Fruit fly (Drosophila melanogaster): Measurements from ENCODE around the gene CrebA.

The CrebA gene

DNA sequence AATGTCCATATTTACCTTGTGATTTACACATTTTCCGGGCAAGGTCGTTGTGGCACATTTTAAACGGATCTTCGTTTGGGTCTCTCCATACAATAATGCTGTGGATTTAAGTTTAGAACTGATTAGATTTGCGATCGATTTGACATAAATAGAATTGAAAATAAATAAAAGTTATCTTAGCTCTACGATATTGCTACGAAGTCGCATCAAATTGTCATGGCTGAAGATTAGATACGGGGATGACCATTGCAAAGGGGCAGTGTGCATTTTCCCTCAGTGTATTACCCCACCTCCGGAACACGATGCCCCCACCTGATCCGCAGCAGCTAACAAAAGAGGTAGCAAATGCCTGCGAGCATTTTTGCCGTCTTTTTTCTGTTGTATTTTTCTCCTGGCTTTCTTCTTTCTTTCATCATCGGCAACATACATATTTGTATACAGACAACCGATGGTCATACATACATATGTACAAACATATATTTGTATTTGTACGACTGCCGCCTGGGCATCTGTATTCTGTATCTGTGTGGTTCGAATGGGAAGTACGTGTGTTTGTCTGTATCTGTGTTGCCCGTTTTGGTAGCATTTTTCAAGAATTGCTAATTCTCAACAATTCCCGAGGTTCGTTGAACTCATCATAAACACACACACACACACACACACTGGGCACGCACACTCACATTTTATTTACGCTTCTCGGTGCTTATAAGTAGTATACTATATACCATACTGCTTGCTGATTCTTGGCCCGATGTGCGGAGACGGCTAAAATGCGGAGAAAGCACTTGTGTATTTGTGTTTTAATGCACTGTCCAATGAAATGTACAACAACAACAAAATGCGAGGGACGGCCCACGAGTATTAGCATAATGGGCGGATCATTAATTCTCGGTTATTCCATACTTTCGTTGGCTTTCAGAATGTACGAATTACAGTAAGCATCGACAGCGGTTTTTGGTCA, 9.5 kb downstream of the CrebA start (continued):
- TF ChIP-seq CG7271 (tag; optimal IDR thresholded peaks at IDR 0.05) (no peak), lmd (GFP tag; IDR thresholded peaks at IDR 0.05) (0 out of 2 replicates have a peak, but pooled peaks have one; percentile 17), CG1792 (GFP tag; optimal IDR thresholded peaks at IDR 0.05) (no peak), CG5953 (GFP tag; IDR thresholded peaks at IDR 0.05) (no peak), ranshi (GFP tag; IDR thresholded peaks at IDR 0.05) (0 out of 2 replicates have a peak, but pooled peaks have one; percentile 6), CG9817 (tag; optimal IDR thresholded peaks at IDR 0.05) (no peak), lbe (GFP tag; optimal IDR thresholded peaks at IDR 0.05) (no peak), ind (GFP tag; optimal IDR thresholded peaks at IDR 0.05) (no peak), z (GFP tag; IDR thresholded peaks at IDR 0.05) (no peak), Bteb2 (GFP tag; optimal IDR thresholded peaks at IDR 0.05) (no peak), Dfd (GFP tag; optimal IDR thresholded peaks at IDR 0.05) (no peak), ato (GFP tag; IDR thresholded peaks at IDR 0.05; ENCODE audit: partially characterized antibody) (no peak), CG14710 (tag; optimal IDR thresholded peaks at IDR 0.05) (peak; percentile 6), maf-S (GFP tag; optimal IDR thresholded peaks at IDR 0.05) (no peak), CG12155 (GFP tag; optimal IDR thresholded peaks at IDR 0.05) (no peak), CG10979 (tag; optimal IDR thresholded peaks at IDR 0.05) (peak; percentile 8), Gug (GFP tag; IDR thresholded peaks at IDR 0.05) (peak; percentile 16; the same call in 1 of the 4 replicates), aop (GFP tag; IDR thresholded peaks at IDR 0.05) (no peak), NC2β (GFP tag; optimal IDR thresholded peaks at IDR 0.05) (no peak), odd (GFP tag; optimal IDR thresholded peaks at IDR 0.05) (no peak), Mes4 (GFP tag; optimal IDR thresholded peaks at IDR 0.05) (no peak), Xrp1 (GFP tag; IDR thresholded peaks at IDR 0.05) (peak; percentile 35), CG13123 (GFP tag; optimal IDR thresholded peaks at IDR 0.05) (no peak), Lim3 (GFP tag; IDR thresholded peaks at IDR 0.05) (no peak), ash1 (GFP tag; optimal IDR thresholded peaks at IDR 0.05) (no peak), sim (GFP tag; IDR thresholded peaks at IDR 0.05) (no peak), CG43689 (GFP tag; IDR thresholded peaks at IDR 0.05) (no peak), CG2120 (GFP tag; optimal IDR thresholded peaks at IDR 0.05) (no peak), CG9797 (GFP tag; optimal IDR thresholded peaks at IDR 0.05) (no peak), HHEX (GFP tag; optimal IDR thresholded peaks at IDR 0.05) (no peak), Hr3 (GFP tag; optimal IDR thresholded peaks at IDR 0.05) (no peak), CG3065 (GFP tag; optimal IDR thresholded peaks at IDR 0.05) (no peak), ci (GFP tag; IDR thresholded peaks at IDR 0.05) (peak; percentile 46; the same call in 1 of the 3 replicates), tio (GFP tag; optimal IDR thresholded peaks at IDR 0.05) (no peak), zen (tag; optimal IDR thresholded peaks at IDR 0.05) (no peak), CG16863 (GFP tag; optimal IDR thresholded peaks at IDR 0.05) (no peak), CG11093 (GFP tag; IDR thresholded peaks at IDR 0.05) (no peak), CG9215 (GFP tag; IDR thresholded peaks at IDR 0.05) (no peak), CG4820 (GFP tag; optimal IDR thresholded peaks at IDR 0.05) (no peak), Scr (GFP tag; IDR thresholded peaks at IDR 0.05; ENCODE audit: partially characterized antibody) (no peak), lola (GFP tag; optimal IDR thresholded peaks at IDR 0.05) (no peak), CG15696 (tag; optimal IDR thresholded peaks at IDR 0.05) (no peak), CG8478 (optimal IDR thresholded peaks at IDR 0.05) (no peak), shn (GFP tag; optimal IDR thresholded peaks at IDR 0.05) (no peak), CG17361 (GFP tag; IDR thresholded peaks at IDR 0.05) (peak; percentile 41; the same call in 2 of the 3 replicates), org-1 (GFP tag; optimal IDR thresholded peaks at IDR 0.05) (no peak), gce (GFP tag; IDR thresholded peaks at IDR 0.05) (no peak), trem (tag; optimal IDR thresholded peaks at IDR 0.05) (no peak), CG31365 (tag; optimal IDR thresholded peaks at IDR 0.05) (no peak), MBD-R2 (GFP tag; IDR thresholded peaks at IDR 0.05) (no peak)

All from whole organism, embryonic.